Worm (Caenorhabditis elegans): ENCODE data around the gene ran-1.
"Not testable (repeated sequence)": the region's sequence is repeated elsewhere in the genome, so short reads cannot be mapped to it uniquely, and the experiment has no call there.

The ran-1 gene

ce11 chrIII:10747620-10748479, at the start of gene ran-1, which contains the start of gene dkc-1:
TSS of gene ran-1 (minus strand) at chrIII:10747728.
TSS of gene dkc-1 (plus strand) at chrIII:10748429.
- TF ChIP-seq him-1 (tag; optimal IDR thresholded peaks at IDR 0.05) (no peak), dao-5 (tag; optimal IDR thresholded peaks at IDR 0.05) (no peak), W03F9.2 (tag; optimal IDR thresholded peaks at IDR 0.05) (peak; percentile 87)

DNA sequence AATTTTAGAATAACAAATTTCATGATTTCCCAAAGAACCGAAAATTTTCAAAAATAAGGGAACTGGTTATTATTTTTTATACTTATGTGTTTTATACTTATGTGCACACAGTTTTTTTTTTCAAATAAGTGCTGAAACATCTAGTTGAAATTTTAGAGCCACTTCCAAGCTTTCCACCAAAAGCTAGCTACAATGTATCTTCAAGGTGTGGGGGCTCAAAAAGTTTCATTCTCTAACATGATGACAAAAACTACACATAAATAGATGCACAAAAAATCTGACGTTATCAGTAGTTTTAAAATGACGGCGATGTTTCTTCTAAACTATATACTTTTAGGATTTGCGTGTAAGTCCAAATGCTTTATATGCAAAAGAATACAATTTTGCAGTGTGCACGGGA, 46.5 kb upstream of the ran-1 start, which contains the start of gene clec-163:
TSS of gene clec-163 (plus strand) at position 301 of the 400 bp plus-strand sequence.
- TF ChIP-seq him-1 (tag; optimal IDR thresholded peaks at IDR 0.05) (no peak), dao-5 (tag; optimal IDR thresholded peaks at IDR 0.05) (no peak), W03F9.2 (tag; optimal IDR thresholded peaks at IDR 0.05) (no peak)

- TF ChIP-seq dao-5 (tag; optimal IDR thresholded peaks at IDR 0.05) (no peak), him-1 (tag; optimal IDR thresholded peaks at IDR 0.05) (no peak), W03F9.2 (tag; optimal IDR thresholded peaks at IDR 0.05) (no peak)
Measured at ce11 chrIII:10791233-10791632, 43.7 kb upstream of the ran-1 start.

- TF ChIP-seq dao-5 (tag; optimal IDR thresholded peaks at IDR 0.05) (no peak), W03F9.2 (tag; optimal IDR thresholded peaks at IDR 0.05) (no peak), him-1 (tag; optimal IDR thresholded peaks at IDR 0.05) (no peak)
Measured at ce11 chrIII:10783052-10783451, 35.5 kb upstream of the ran-1 start.

DNA sequence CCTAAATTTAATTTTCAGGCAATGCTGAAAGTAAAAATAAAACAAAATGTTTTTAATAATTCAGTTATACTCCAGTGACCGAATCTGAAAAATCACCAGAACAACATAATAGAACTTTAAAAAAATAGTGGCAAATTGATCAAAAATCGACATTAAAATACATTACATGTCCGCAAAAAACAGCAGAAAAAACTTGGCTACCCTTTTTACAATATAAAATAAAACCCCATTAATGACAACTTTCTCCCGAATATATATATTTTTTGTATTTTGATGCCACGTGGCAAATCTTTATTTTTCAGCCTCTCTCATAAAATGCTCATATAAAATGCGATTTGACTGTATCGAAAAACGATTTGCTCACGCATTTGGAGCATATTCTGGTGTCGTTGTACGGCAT, 34.0 kb upstream of the ran-1 start, which contains the start of gene ptr-19:
TSS of gene ptr-19 (plus strand) at position 301 of the 400 bp plus-strand sequence.
- TF ChIP-seq W03F9.2 (tag; optimal IDR thresholded peaks at IDR 0.05) (no peak), him-1 (tag; optimal IDR thresholded peaks at IDR 0.05) (no peak), dao-5 (tag; optimal IDR thresholded peaks at IDR 0.05) (no peak)

DNA sequence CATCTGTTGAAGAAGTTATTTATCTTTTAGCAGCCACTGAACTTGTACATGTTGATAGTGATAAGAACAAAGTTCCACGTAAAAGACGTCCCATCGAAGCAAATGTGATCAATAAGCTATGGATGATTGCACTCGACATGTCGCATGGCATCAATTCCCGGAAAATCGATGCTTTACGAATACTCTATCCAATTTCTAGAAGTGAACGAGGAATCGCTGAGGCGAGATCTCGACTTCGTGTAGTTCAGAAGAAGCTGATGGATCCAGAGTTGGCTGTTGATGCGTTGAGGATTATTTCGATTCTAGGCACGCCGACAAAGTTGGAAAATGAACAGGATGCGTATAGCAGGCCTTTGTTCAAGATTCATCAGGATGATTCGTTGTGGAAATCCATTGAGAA, 22.2 kb upstream of the ran-1 start:
- TF ChIP-seq dao-5 (tag; optimal IDR thresholded peaks at IDR 0.05) (no peak), him-1 (tag; optimal IDR thresholded peaks at IDR 0.05) (no peak), W03F9.2 (tag; optimal IDR thresholded peaks at IDR 0.05) (no peak)

DNA sequence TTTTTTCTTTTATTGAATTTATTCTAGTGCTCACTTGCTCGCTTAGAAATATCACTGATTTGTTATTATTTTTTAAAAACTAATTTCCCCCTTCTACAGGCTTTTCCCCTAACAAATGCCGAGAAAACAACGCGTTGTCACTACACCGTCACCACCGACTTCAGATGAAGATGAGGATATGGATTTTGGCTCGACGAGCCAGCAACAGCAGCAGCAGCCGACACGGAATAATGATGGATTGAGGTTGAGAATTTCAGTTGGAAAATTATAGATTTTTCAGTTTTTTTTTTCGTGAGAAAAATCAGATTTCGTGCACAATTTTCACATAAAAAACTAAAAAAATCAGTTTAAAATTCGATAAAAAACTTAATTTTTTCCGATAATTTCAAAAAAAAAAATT, 15.5 kb upstream of the ran-1 start, which contains the start of gene dpy-28:
TSS of gene dpy-28 (plus strand) at position 100 of the 400 bp plus-strand sequence.
- no peak for TF ChIP-seq W03F9.2 (tag; optimal IDR thresholded peaks at IDR 0.05)
- no peak for TF ChIP-seq dao-5 (tag; optimal IDR thresholded peaks at IDR 0.05)
- no peak for TF ChIP-seq him-1 (tag; optimal IDR thresholded peaks at IDR 0.05)

DNA sequence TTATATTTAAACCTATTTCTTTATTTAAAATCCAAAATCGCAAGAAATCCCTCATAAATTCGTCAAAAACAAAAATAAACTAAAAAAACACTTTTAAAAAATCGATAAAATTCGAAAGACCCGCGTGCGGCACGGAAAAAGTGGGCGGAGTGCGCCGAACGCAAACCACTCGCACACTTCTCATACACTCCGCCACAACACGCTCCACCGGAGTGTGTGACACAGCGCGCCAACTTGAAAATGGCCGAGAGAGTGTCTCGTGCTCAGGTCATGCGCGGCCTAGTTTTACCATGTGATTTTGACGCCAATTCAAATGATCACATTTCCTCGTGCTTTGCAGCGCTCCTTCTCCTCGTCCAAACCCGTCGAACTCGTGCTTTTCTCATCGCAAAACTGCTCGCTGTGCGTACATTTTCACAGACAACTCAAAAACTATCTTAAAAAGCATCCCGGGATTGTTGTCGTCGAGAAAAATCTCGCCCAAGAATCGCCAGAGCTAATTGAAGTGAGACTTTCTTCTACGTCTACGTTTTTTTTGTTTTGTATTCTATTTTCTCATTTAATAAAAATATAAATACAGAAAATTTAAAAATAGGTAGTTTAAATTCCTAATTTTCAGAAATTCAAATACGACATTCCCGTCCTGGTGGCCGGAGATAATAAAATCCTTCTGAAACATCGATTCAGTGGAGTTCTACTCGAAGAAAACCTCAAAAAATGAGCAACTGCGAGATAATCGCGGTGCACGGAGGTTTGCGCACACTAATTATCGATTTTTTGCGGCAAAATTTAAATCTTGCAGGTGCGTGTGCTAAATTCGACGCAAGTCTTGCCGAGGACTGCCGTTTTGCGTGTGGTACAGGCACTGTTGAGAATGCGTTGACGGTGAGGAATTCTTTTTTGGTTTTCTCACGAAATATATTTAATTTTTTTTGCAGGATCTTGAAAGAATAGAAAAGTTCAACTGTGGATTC, 11.8 kb upstream of the ran-1 start, which contains the start of gene tasp-1:
TSS of gene tasp-1 (plus strand) at position 258 of the 974 bp plus-strand sequence.
- TF ChIP-seq W03F9.2 (tag; optimal IDR thresholded peaks at IDR 0.05) (peak; percentile 99), him-1 (tag; optimal IDR thresholded peaks at IDR 0.05) (peak; percentile 99), dao-5 (tag; optimal IDR thresholded peaks at IDR 0.05) (peak; percentile 89)

DNA sequence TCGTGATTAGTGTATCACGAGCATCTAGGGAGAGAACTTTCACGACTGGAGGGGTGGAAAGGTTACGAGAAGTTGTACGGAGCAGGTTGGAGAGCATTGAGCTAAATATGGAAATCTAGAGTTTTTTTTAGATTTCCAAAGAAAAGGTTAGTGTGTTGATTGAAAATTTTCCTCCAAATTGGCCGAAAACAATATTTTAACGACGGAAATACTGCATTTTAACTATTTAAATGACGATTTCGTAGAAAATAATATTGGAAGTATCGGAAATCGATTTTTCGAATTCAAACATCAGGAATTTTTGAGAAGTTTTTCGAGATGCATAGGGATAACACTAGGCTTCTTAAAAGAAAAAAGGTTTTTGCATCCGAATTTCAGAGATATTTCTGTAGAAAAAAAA, 10.9 kb upstream of the ran-1 start, which contains the start of gene K01G5.10:
TSS of gene K01G5.10 (minus strand) at position 101 of the 400 bp plus-strand sequence.
- TF ChIP-seq W03F9.2 (tag; optimal IDR thresholded peaks at IDR 0.05) (no peak), dao-5 (tag; optimal IDR thresholded peaks at IDR 0.05) (no peak), him-1 (tag; optimal IDR thresholded peaks at IDR 0.05) (no peak)

DNA sequence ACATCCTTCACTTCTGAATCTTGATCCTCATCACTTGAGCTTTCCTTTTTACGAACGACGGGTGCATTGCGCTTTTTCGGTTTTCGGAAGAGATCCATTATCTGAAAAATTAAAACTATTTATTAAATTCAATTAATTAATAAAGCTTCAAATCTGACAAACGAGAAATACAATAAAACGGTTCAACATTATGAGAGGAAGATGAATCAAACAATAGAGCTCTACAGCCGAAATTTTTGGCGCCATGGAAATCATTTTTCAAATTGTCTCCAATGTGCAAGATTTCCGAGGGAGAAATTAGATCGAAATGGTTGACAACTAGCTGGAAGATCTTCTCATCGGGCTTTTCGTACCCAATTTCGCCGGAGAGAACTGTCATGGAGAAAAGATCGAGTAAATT, 10.0 kb upstream of the ran-1 start, which contains the start of gene rnf-113:
TSS of gene rnf-113 (minus strand) at position 101 of the 400 bp plus-strand sequence.
- TF ChIP-seq dao-5 (tag; optimal IDR thresholded peaks at IDR 0.05) = no peak
- no peak for TF ChIP-seq W03F9.2 (tag; optimal IDR thresholded peaks at IDR 0.05)
- no peak for TF ChIP-seq him-1 (tag; optimal IDR thresholded peaks at IDR 0.05)

DNA sequence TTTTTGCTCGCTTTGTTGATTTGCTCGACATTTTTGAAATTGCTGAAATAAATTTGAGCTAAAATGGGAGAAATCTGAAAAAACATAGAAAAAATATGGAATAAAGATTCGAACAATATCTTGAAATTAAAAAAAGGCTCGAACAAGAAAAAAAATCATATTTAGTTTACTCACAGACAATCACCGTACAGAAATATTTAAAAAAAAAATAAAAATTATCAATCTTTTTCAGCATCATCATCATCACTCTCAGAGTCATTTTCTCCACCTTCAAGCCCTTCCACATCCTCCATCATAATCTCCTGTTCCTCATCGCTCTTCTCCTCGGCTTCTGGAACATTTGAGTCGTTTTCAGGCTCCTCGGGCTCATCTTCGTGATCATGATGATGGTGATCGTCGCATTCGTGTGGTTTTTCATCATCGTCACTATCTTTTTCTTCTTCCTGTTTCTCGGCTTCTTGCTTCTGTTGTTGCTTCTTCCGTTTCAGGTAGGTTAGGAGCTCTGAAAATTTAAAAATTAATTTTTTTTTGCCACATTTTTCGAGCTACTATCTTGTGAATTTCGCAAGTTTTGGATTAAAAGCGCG, 8.0 kb upstream of the ran-1 start, which contains the start of gene hpl-2:
TSS of gene hpl-2 (minus strand) at position 51 of the 587 bp plus-strand sequence.
- TF ChIP-seq W03F9.2 (tag; optimal IDR thresholded peaks at IDR 0.05) (no peak), him-1 (tag; optimal IDR thresholded peaks at IDR 0.05) (no peak), dao-5 (tag; optimal IDR thresholded peaks at IDR 0.05) (no peak)

- TF ChIP-seq W03F9.2 (tag; optimal IDR thresholded peaks at IDR 0.05) = no peak
Measured at ce11 chrIII:10754379-10754778, 6.9 kb upstream of the ran-1 start.

DNA sequence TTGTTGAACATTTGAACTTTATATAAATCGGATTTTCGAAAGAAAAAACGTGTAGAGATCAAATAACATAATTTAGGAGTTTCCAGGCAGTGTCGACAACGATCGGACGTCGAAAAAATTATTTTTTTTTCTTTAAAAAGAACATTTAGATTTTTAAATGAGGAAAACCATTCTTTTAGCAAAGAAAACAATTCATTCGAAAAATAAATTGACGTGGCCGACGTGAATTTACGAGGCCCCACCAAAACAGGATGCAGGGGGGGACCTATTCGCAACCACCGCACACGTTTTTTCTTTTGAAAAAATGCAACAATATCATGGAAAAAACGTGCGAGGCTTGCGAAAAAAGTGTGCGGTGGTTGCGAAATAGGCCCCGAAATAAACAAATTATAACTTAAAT, 2.5 kb upstream of the ran-1 start, which contains the start of gene enu-3.6:
TSS of gene enu-3.6 (plus strand) at position 392 of the 400 bp plus-strand sequence.
- TF ChIP-seq dao-5, W03F9.2, him-1 (tag; optimal IDR thresholded peaks at IDR 0.05): not testable (repeated sequence)

Measured in whole organism, L4/young adult.